Worm (Caenorhabditis elegans) whole organism, L2 larva: Measurements from ENCODE around the gene R10D12.13.

ENCODE experiments used
- ceh-82 ChIP-seq: fragments of 150-350 bp; optimal IDR thresholded peaks from 2 replicates; lab custom pipeline; 2014; ENCODE audit warnings: missing biosample characterization, missing genetic modification characterization
- fos-1 ChIP-seq: fragments of 150-350 bp; optimal IDR thresholded peaks from 2 replicates; lab custom pipeline; 2014; ENCODE audit warnings: missing biosample characterization, missing genetic modification characterization

R10D12.13 gene

ce11 chrV:14012002-14012554, 49.9 kb downstream of the R10D12.13 start, which contains the start of the genes ddx-17 and aip-1 (continued):
- TF ChIP-seq ceh-82 (no peak), fos-1 (tag; lab: Kevin White, UChicago) (peak; percentile 60)
- TF ChIP-seq, all 48 proteins: peak for 22
